Fruit fly (Drosophila melanogaster) whole organism, wandering third instar larva: ENCODE results near the gene Scgbeta.

Experiments used
- Dif ChIP-seq: fragments of 200-275, 200-300 bp; sonication (Bioruptor generic); optimal IDR thresholded peaks from 2 replicates; lab custom pipeline; 2018; ENCODE audit warnings: missing biosample characterization, missing genetic modification characterization; ENCODE audit not compliant: partially characterized antibody
- GATAd ChIP-seq: sonication (Bioruptor generic); optimal IDR thresholded peaks from 2 replicates; lab custom pipeline; 2016; ENCODE audit warnings: missing biosample characterization, missing genetic modification characterization
- Myc ChIP-seq: fragments of >200 bp; optimal IDR thresholded peaks from 2 replicates; lab custom pipeline; 2017
- OdsH ChIP-seq: fragments of 200-800 bp; sonication (Bioruptor generic); optimal IDR thresholded peaks from 2 replicates; lab custom pipeline; 2016; ENCODE audit warnings: missing biosample characterization, mild to moderate bottlenecking, missing genetic modification characterization
- brk ChIP-seq: fragments of 200-800 bp; sonication (Bioruptor generic); optimal IDR thresholded peaks from 2 replicates; lab custom pipeline; 2016; ENCODE audit warnings: missing biosample characterization, mild to moderate bottlenecking, missing genetic modification characterization
- h ChIP-seq: fragments of 200-800 bp; sonication (Bioruptor generic); optimal IDR thresholded peaks from 3 replicates; lab custom pipeline; 2016; ENCODE audit warnings: missing biosample characterization, mild to moderate bottlenecking, missing genetic modification characterization
- pan ChIP-seq: fragments of >200 bp; optimal IDR thresholded peaks from 2 replicates; lab custom pipeline; 2017
- tai ChIP-seq: sonication (Bioruptor generic); optimal IDR thresholded peaks from 2 replicates; lab custom pipeline; 2016; ENCODE audit warnings: missing biosample characterization, missing genetic modification characterization

DNA sequence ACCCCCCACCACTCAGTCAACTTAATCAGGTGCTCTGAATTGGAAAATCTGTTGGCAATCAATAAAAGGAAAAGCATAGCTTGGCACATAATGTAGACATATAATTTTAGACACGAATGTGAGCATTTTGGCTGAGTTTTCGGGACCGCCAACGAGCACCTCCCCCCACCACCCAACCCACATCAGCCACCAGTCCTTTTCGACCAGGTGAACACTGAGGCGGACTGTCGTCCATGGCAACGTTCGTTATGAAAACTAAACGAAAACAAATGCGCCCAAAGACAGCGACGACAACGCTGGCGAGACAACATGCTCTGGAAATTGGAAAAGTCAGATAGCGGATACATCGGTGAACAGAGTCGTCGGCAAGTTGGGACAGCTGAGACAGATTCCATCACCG lies 39.2 kb downstream of the Scgbeta start, which contains the start of gene GstD11:
- TF ChIP-seq brk (GFP tag; lab: Kevin White, UChicago) (no peak), GATAd (GFP tag; lab: Kevin White, UChicago) (no peak), Dif (GFP tag; lab: Kevin White, UChicago) (no peak), pan (lab: Kevin White, UChicago) (no peak), tai (no peak), h (no peak), OdsH (GFP tag; lab: Kevin White, UChicago) (no peak), Myc (lab: Kevin White, UChicago) (no peak)
